Fruit fly (Drosophila melanogaster): ENCODE results near the gene Polr1H.
"Not testable (repeated sequence)": the region's sequence is repeated elsewhere in the genome, so short reads cannot be mapped to it uniquely, and the experiment has no call there.

The Polr1H gene

dm6 chr3R:21745887-21746286, 31.8 kb downstream of the Polr1H start:
- no peak for TF ChIP-seq usp (GFP tag; optimal IDR thresholded peaks at IDR 0.05)
- no peak for TF ChIP-seq EcR (GFP tag; optimal IDR thresholded peaks at IDR 0.05)
- no peak for TF ChIP-seq psq (optimal IDR thresholded peaks at IDR 0.05)
- no peak for TF ChIP-seq Dll (optimal IDR thresholded peaks at IDR 0.05)
- no peak for TF ChIP-seq pan (optimal IDR thresholded peaks at IDR 0.05)
- TF ChIP-seq CG8478 (optimal IDR thresholded peaks at IDR 0.05): no peak

dm6 chr3R:21744988-21745387, 32.7 kb downstream of the Polr1H start, which contains the start of gene CG31343:
Gene CG31343, plus strand, starts transcription at chr3R:21745266.
- TF ChIP-seq CG8478 (optimal IDR thresholded peaks at IDR 0.05): no peak
- TF ChIP-seq usp (GFP tag; optimal IDR thresholded peaks at IDR 0.05): no peak
- no peak for TF ChIP-seq pan (optimal IDR thresholded peaks at IDR 0.05)
- no peak for TF ChIP-seq psq (optimal IDR thresholded peaks at IDR 0.05)
- no peak for TF ChIP-seq EcR (GFP tag; optimal IDR thresholded peaks at IDR 0.05)
- no peak for TF ChIP-seq Dll (optimal IDR thresholded peaks at IDR 0.05)

dm6 chr3R:21740766-21741350, 36.8 kb downstream of the Polr1H start:
- TF ChIP-seq CG8478 (optimal IDR thresholded peaks at IDR 0.05): no peak
- TF ChIP-seq usp (GFP tag; optimal IDR thresholded peaks at IDR 0.05): no peak

- TF ChIP-seq Dll (optimal IDR thresholded peaks at IDR 0.05) (no peak), usp (GFP tag; optimal IDR thresholded peaks at IDR 0.05) (no peak), EcR (GFP tag; optimal IDR thresholded peaks at IDR 0.05) (no peak), psq (optimal IDR thresholded peaks at IDR 0.05) (no peak), pan (optimal IDR thresholded peaks at IDR 0.05) (no peak), CG8478 (optimal IDR thresholded peaks at IDR 0.05) (no peak)
Measured at dm6 chr3R:21739750-21740319, 37.8 kb downstream of the Polr1H start, which contains the start of gene CG5849. Gene CG5849, plus strand, starts transcription at chr3R:21740105.

- no peak for TF ChIP-seq EcR (GFP tag; optimal IDR thresholded peaks at IDR 0.05)
- TF ChIP-seq CG8478 (optimal IDR thresholded peaks at IDR 0.05): no peak
- no peak for TF ChIP-seq Dll (optimal IDR thresholded peaks at IDR 0.05)
Measured at dm6 chr3R:21739010-21739409, 38.6 kb downstream of the Polr1H start, which contains the start of gene CG34034. Gene CG34034, minus strand, starts transcription at chr3R:21739110.

- TF ChIP-seq psq (optimal IDR thresholded peaks at IDR 0.05): no peak
- TF ChIP-seq CG8478 (optimal IDR thresholded peaks at IDR 0.05): no peak
- TF ChIP-seq usp (GFP tag; optimal IDR thresholded peaks at IDR 0.05): no peak
- no peak for TF ChIP-seq Dll (optimal IDR thresholded peaks at IDR 0.05)
- TF ChIP-seq EcR (GFP tag; optimal IDR thresholded peaks at IDR 0.05): no peak
- TF ChIP-seq pan (optimal IDR thresholded peaks at IDR 0.05): no peak
Measured at dm6 chr3R:21737264-21737663, 40.4 kb downstream of the Polr1H start, which contains the start of gene CG42870. Gene CG42870, minus strand, starts transcription at chr3R:21737364.

dm6 chr3R:21736749-21737148, 40.9 kb downstream of the Polr1H start, which contains the start of gene CG42869:
Gene CG42869, minus strand, starts transcription at chr3R:21736849.
- no peak for TF ChIP-seq pan (optimal IDR thresholded peaks at IDR 0.05)
- no peak for TF ChIP-seq CG8478 (optimal IDR thresholded peaks at IDR 0.05)
- no peak for TF ChIP-seq Dll (optimal IDR thresholded peaks at IDR 0.05)

- TF ChIP-seq EcR (GFP tag; optimal IDR thresholded peaks at IDR 0.05); usp (GFP tag; optimal IDR thresholded peaks at IDR 0.05); Dll (optimal IDR thresholded peaks at IDR 0.05): not testable (repeated sequence)
Measured at dm6 chr3R:21736196-21736595, 41.5 kb downstream of the Polr1H start, which contains the start of gene Sfp93F. Gene Sfp93F, minus strand, starts transcription at chr3R:21736296.

dm6 chr3R:21732901-21733300, 44.7 kb downstream of the Polr1H start:
- no peak for TF ChIP-seq Dll (optimal IDR thresholded peaks at IDR 0.05)
- no peak for TF ChIP-seq pan (optimal IDR thresholded peaks at IDR 0.05)
- no peak for TF ChIP-seq usp (GFP tag; optimal IDR thresholded peaks at IDR 0.05)
- TF ChIP-seq CG8478 (optimal IDR thresholded peaks at IDR 0.05): no peak
- no peak for TF ChIP-seq EcR (GFP tag; optimal IDR thresholded peaks at IDR 0.05)
- no peak for TF ChIP-seq psq (optimal IDR thresholded peaks at IDR 0.05)

- TF ChIP-seq usp (GFP tag; optimal IDR thresholded peaks at IDR 0.05) (no peak), CG8478 (optimal IDR thresholded peaks at IDR 0.05) (no peak), Dll (optimal IDR thresholded peaks at IDR 0.05) (no peak), psq (optimal IDR thresholded peaks at IDR 0.05) (no peak), pan (optimal IDR thresholded peaks at IDR 0.05) (no peak), EcR (GFP tag; optimal IDR thresholded peaks at IDR 0.05) (no peak)
Measured at dm6 chr3R:21731682-21732081, 46.0 kb downstream of the Polr1H start.

dm6 chr3R:21730955-21731354, 46.7 kb downstream of the Polr1H start:
- no peak for TF ChIP-seq CG8478 (optimal IDR thresholded peaks at IDR 0.05)
